Worm (Caenorhabditis elegans) whole organism, L4/young adult: ENCODE results near the gene ztf-14.

Experiments used
- W03F9.2 ChIP-seq: fragments of 150-350 bp; optimal IDR thresholded peaks from 2 replicates; lab custom pipeline; 2014; ENCODE audit warnings: missing biosample characterization, missing genetic modification characterization
- dao-5 ChIP-seq: sonication (generic microtip); optimal IDR thresholded peaks from 2 replicates; lab custom pipeline; 2016; ENCODE audit warnings: missing genotype, missing genetic modification characterization, moderate library complexity, missing compliant biosample characterization
- him-1 ChIP-seq: sonication (generic microtip); optimal IDR thresholded peaks from 2 replicates; lab custom pipeline; 2016; ENCODE audit warnings: missing genotype, missing genetic modification reagents, missing genetic modification characterization, missing compliant biosample characterization

- no peak for TF ChIP-seq W03F9.2
- no peak for TF ChIP-seq dao-5 (tag; lab: Kevin White, UChicago)
- TF ChIP-seq him-1 (tag; lab: Kevin White, UChicago) = no peak
Measured at ce11 chrX:14453735-14454134, 42.1 kb upstream of the ztf-14 start, which contains the start of gene F23D12.7.
